Worm (Caenorhabditis elegans): ENCODE measurements around the gene C52E2.3.
A peak's percentile ranks its signal among the peaks of the same experiment; 100 is the strongest.

C52E2.3 gene

DNA sequence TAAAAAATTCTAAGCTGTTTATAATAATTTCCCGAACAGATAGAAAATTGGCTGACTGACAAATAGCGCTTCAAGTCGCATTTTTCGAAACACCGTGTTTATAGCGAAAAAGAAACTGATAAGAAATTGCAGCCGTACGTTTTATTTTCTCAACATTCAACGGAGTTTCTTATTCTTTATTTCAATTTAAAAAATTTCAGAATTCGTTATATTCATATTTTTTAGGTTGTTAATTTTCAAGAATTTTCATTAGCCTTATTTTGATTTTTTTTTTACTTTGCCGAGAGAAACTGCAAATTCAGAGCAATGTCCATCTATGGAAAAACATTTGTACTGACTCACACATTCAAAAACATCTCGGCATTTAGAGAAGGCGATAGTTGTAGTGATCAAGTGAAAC is 46.9 kb downstream of the C52E2.3 start, which contains the start of gene C46F9.6:
TSS of gene C46F9.6 (plus strand) at position 301 of the 400 bp plus-strand sequence.
- TF ChIP-seq lin-15B (tag; optimal IDR thresholded peaks at IDR 0.05) (no peak), nhr-25 (tag; optimal IDR thresholded peaks at IDR 0.05) (no peak), elt-2 (tag; optimal IDR thresholded peaks at IDR 0.05) (peak; percentile 19), aly-2 (tag; optimal IDR thresholded peaks at IDR 0.05) (no peak), hmg-11 (tag; optimal IDR thresholded peaks at IDR 0.05) (no peak), nhr-28 (tag; optimal IDR thresholded peaks at IDR 0.05) (no peak)

DNA sequence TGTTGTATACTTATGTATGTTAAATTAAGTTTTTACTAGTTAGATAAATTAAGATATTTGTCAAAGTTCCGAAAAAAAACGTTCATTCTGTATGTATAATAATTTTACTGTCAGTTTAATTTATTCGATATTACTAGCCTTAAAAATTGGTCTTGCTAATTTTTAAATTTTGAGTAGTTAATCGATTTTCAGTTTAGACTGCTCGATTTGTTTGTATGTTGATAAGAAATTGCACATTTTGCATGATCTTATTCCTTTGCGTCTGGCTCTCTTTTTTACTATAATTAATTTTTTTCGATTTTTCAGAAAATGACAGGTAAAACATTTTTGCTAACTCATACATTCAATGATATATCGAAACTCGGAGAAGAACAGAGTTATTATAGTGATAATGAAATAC is 48.9 kb downstream of the C52E2.3 start, which contains the start of gene math-24:
TSS of gene math-24 (plus strand) at position 301 of the 400 bp plus-strand sequence.
- no peak for TF ChIP-seq aly-2 (tag; optimal IDR thresholded peaks at IDR 0.05)
- TF ChIP-seq fos-1 (tag; optimal IDR thresholded peaks at IDR 0.05) = no peak
- TF ChIP-seq elt-2 (tag; optimal IDR thresholded peaks at IDR 0.05) = no peak
- TF ChIP-seq pha-4 (tag; optimal IDR thresholded peaks at IDR 0.05) = no peak
- no peak for TF ChIP-seq tbx-2 (tag; optimal IDR thresholded peaks at IDR 0.05)
- no peak for TF ChIP-seq nhr-11 (tag; optimal IDR thresholded peaks at IDR 0.05)
- TF ChIP-seq R02D3.7 (tag; optimal IDR thresholded peaks at IDR 0.05) = no peak

DNA sequence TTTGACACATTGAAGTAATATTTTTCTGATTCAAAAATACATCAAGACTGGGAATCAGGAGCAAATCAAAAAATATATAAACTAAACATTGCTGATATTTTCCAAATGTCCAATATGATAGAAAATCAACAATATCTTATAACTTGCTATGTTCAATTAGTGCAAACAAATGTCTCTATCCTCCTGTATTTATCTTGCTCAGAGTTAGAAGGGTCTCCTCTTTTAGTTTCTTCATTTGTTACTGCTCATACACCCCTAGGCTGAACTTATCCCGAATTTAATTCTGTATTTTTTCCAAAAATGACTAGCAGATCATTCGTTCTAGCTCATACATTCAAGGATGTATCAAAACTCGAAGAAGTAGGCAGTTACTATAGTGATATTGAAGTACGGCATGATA is 50.9 kb downstream of the C52E2.3 start, which contains the start of gene math-23:
TSS of gene math-23 (plus strand) at position 301 of the 400 bp plus-strand sequence.
- TF ChIP-seq ama-1 (optimal IDR thresholded peaks at IDR 0.05) = no peak
- no peak for TF ChIP-seq ztf-11 (tag; optimal IDR thresholded peaks at IDR 0.05)
- no peak for TF ChIP-seq elt-1 (tag; optimal IDR thresholded peaks at IDR 0.05)
- no peak for TF ChIP-seq skn-1 (tag; optimal IDR thresholded peaks at IDR 0.05)
- no peak for TF ChIP-seq fkh-2 (tag; optimal IDR thresholded peaks at IDR 0.05)
- no peak for TF ChIP-seq nhr-237 (tag; optimal IDR thresholded peaks at IDR 0.05)
- no peak for TF ChIP-seq ztf-4 (tag; optimal IDR thresholded peaks at IDR 0.05)
- no peak for TF ChIP-seq nhr-67 (tag; optimal IDR thresholded peaks at IDR 0.05)
- TF ChIP-seq pqm-1 (tag; optimal IDR thresholded peaks at IDR 0.05) = no peak
- TF ChIP-seq ceh-28 (tag; optimal IDR thresholded peaks at IDR 0.05) = no peak
- TF ChIP-seq R02D3.7 (tag; optimal IDR thresholded peaks at IDR 0.05) = no peak
- TF ChIP-seq nhr-28 (tag; optimal IDR thresholded peaks at IDR 0.05) = no peak
- TF ChIP-seq lin-39 (tag; optimal IDR thresholded peaks at IDR 0.05) = no peak
- TF ChIP-seq jun-1 (tag; optimal IDR thresholded peaks at IDR 0.05) = no peak
- TF ChIP-seq unc-62 (GFP tag; optimal IDR thresholded peaks at IDR 0.05) = no peak
- no peak for TF ChIP-seq fkh-10 (GFP tag; optimal IDR thresholded peaks at IDR 0.05)
- no peak for TF ChIP-seq nhr-12 (tag; optimal IDR thresholded peaks at IDR 0.05)
- no peak for TF ChIP-seq daf-12 (tag; optimal IDR thresholded peaks at IDR 0.05)
- TF ChIP-seq hmg-11 (tag; optimal IDR thresholded peaks at IDR 0.05) = no peak
- no peak for TF ChIP-seq ceh-16 (tag; optimal IDR thresholded peaks at IDR 0.05)
